Worm (Caenorhabditis elegans) whole organism, young adult: ENCODE measurements around the gene fntb-1.

Experiments used
- B0261.1 ChIP-seq: sonication (generic microtip); optimal IDR thresholded peaks from 2 replicates; lab custom pipeline; 2016; ENCODE audit warnings: mild to moderate bottlenecking, missing genetic modification characterization, moderate library complexity, missing compliant biosample characterization
- B0336.3 ChIP-seq: fragments of 200-800 bp; sonication (Bioruptor generic); IDR thresholded peaks from 2 replicates; pipeline ENCODE4 v1.3.6; 2022; ENCODE audit warnings: missing genetic modification characterization, missing compliant biosample characterization
- D2030.7 ChIP-seq: fragments of 200-800 bp; sonication (Bioruptor generic); IDR thresholded peaks from 2 replicates; pipeline ENCODE4 v1.3.6; 2022; ENCODE audit warnings: missing genetic modification reagents, missing genetic modification characterization, missing compliant biosample characterization
- F10E7.11 ChIP-seq: sonication (generic microtip); optimal IDR thresholded peaks from 2 replicates; lab custom pipeline; 2017; ENCODE audit warnings: mild to moderate bottlenecking, missing genetic modification characterization, moderate library complexity, missing compliant biosample characterization
- F37B4.10 ChIP-seq: fragments of 200-800 bp; sonication (Bioruptor generic); IDR thresholded peaks from 2 replicates; pipeline ENCODE4 v1.3.6; 2022; ENCODE audit warnings: missing genetic modification characterization, missing compliant biosample characterization
- F49E8.2 ChIP-seq: sonication (generic microtip); optimal IDR thresholded peaks from 3 replicates; lab custom pipeline; 2017; ENCODE audit warnings: missing genetic modification characterization, mild to moderate bottlenecking, missing compliant biosample characterization, antibody characterized with exemption, moderate library complexity; ENCODE audit not compliant: insufficient read depth
- F55B11.4 ChIP-seq: sonication (generic microtip); optimal IDR thresholded peaks from 2 replicates; lab custom pipeline; 2016; ENCODE audit warnings: missing compliant biosample characterization, missing genetic modification characterization, borderline replicate concordance; ENCODE audit not compliant: insufficient read depth
- T26A5.8 ChIP-seq: sonication (generic microtip); optimal IDR thresholded peaks from 2 replicates; lab custom pipeline; 2016; ENCODE audit warnings: missing genetic modification characterization, missing compliant biosample characterization
- Y53F4B.3 ChIP-seq: fragments of 200-800 bp; sonication (Bioruptor generic); IDR thresholded peaks from 2 replicates; pipeline ENCODE4 v1.3.6; 2022; ENCODE audit warnings: missing genetic modification reagents, missing genetic modification characterization, missing compliant biosample characterization
- Y53G8AR.9 ChIP-seq: fragments of 200-800 bp; sonication (Bioruptor generic); conservative IDR thresholded peaks from 2 replicates; pipeline ENCODE4 v1.3.6; 2022; ENCODE audit warnings: missing genetic modification reagents, missing genetic modification characterization, missing compliant biosample characterization
- Y56A3A.18 ChIP-seq: fragments of 200-800 bp; sonication (Bioruptor generic); IDR thresholded peaks from 2 replicates; pipeline ENCODE4 v1.3.6; 2022; ENCODE audit warnings: missing genetic modification reagents, missing genetic modification characterization, missing compliant biosample characterization
- Y79H2A.3 ChIP-seq: fragments of 200-800 bp; sonication (Bioruptor generic); conservative IDR thresholded peaks from 2 replicates; pipeline ENCODE4 v1.3.6; 2022; ENCODE audit warnings: missing genetic modification reagents, missing genetic modification characterization, missing compliant biosample characterization
- ZK185.1 ChIP-seq: sonication (generic microtip); optimal IDR thresholded peaks from 2 replicates; lab custom pipeline; 2016; ENCODE audit warnings: mild to moderate bottlenecking, missing genetic modification characterization, missing compliant biosample characterization; ENCODE audit not compliant: poor library complexity, severe bottlenecking
- attf-6 ChIP-seq: fragments of 200-800 bp; sonication (Bioruptor generic); IDR thresholded peaks from 2 replicates; pipeline ENCODE4 v1.3.6; 2022; ENCODE audit warnings: missing genetic modification reagents, missing genetic modification characterization, missing compliant biosample characterization
- bed-2 ChIP-seq: fragments of 200-800 bp; sonication (Bioruptor generic); IDR thresholded peaks from 2 replicates; pipeline ENCODE4 v1.3.6; 2022; ENCODE audit warnings: missing genetic modification reagents, missing genetic modification characterization, missing compliant biosample characterization
- dpff-1 ChIP-seq: sonication (generic microtip); optimal IDR thresholded peaks from 2 replicates; lab custom pipeline; 2017; ENCODE audit warnings: mild to moderate bottlenecking, missing genetic modification characterization, missing compliant biosample characterization
- egrh-3 ChIP-seq: fragments of 200-800 bp; sonication (Bioruptor generic); IDR thresholded peaks from 2 replicates; pipeline ENCODE4 v1.3.6; 2022; ENCODE audit warnings: missing genetic modification reagents, missing genetic modification characterization, missing compliant biosample characterization
- ekl-4 ChIP-seq: fragments of 200-800 bp; sonication (Bioruptor generic); IDR thresholded peaks from 2 replicates; pipeline ENCODE4 v1.3.6; 2022; ENCODE audit warnings: missing genetic modification reagents, missing genetic modification characterization, missing compliant biosample characterization
- ets-4 ChIP-seq: fragments of 200-800 bp; sonication (Bioruptor generic); optimal IDR thresholded peaks from 2 replicates; lab custom pipeline; 2018; ENCODE audit warnings: mild to moderate bottlenecking, missing genetic modification characterization, missing compliant biosample characterization
- gei-17 ChIP-seq: fragments of 200-800 bp; sonication (Bioruptor generic); optimal IDR thresholded peaks from 2 replicates; lab custom pipeline; 2018; ENCODE audit warnings: mild to moderate bottlenecking, missing genetic modification characterization, missing compliant biosample characterization
- him-1 ChIP-seq: sonication (generic microtip); optimal IDR thresholded peaks from 2 replicates; lab custom pipeline; 2016; ENCODE audit warnings: missing genotype, missing genetic modification reagents, missing genetic modification characterization, missing compliant biosample characterization
- hmg-1.2 ChIP-seq: fragments of 200-800 bp; sonication (Bioruptor generic); IDR thresholded peaks from 2 replicates; pipeline ENCODE4 v1.3.6; 2022; ENCODE audit warnings: missing genetic modification reagents, missing genetic modification characterization, missing compliant biosample characterization
- let-526 ChIP-seq: fragments of 200-800 bp; sonication (Bioruptor generic); IDR thresholded peaks from 2 replicates; pipeline ENCODE4 v1.3.6; 2022; ENCODE audit warnings: missing genetic modification reagents, missing genetic modification characterization, missing compliant biosample characterization
- lin-40 ChIP-seq: sonication (generic microtip); optimal IDR thresholded peaks from 2 replicates; lab custom pipeline; 2016; ENCODE audit warnings: missing genetic modification characterization, mild to moderate bottlenecking, missing compliant biosample characterization, missing genotype, missing genetic modification reagents
- lin-54 ChIP-seq: fragments of 200-800 bp; sonication (Bioruptor generic); optimal IDR thresholded peaks from 2 replicates; lab custom pipeline; 2018; ENCODE audit warnings: mild to moderate bottlenecking, missing genetic modification characterization, missing compliant biosample characterization
- lir-1 ChIP-seq: fragments of 200-800 bp; sonication (Bioruptor generic); conservative IDR thresholded peaks from 2 replicates; pipeline ENCODE4 v1.3.6; 2022; ENCODE audit warnings: missing genetic modification reagents, missing genetic modification characterization, missing compliant biosample characterization
- madf-6 ChIP-seq: fragments of 200-800 bp; sonication (Bioruptor generic); IDR thresholded peaks from 2 replicates; pipeline ENCODE4 v1.3.6; 2022; ENCODE audit warnings: missing genetic modification reagents, missing genetic modification characterization, missing compliant biosample characterization
- mcd-1 ChIP-seq: fragments of 200-800 bp; sonication (Bioruptor generic); IDR thresholded peaks from 2 replicates; pipeline ENCODE4 v1.3.6; 2022; ENCODE audit warnings: missing genetic modification reagents, missing genetic modification characterization, missing compliant biosample characterization
- nfyb-1 ChIP-seq: fragments of 200-800 bp; sonication (Bioruptor generic); IDR thresholded peaks from 2 replicates; pipeline ENCODE4 v1.3.6; 2022; ENCODE audit warnings: missing genetic modification reagents, missing genetic modification characterization, missing compliant biosample characterization
- pbrm-1 ChIP-seq: fragments of 200-800 bp; sonication (Bioruptor generic); IDR thresholded peaks from 2 replicates; pipeline ENCODE4 v1.3.6; 2022; ENCODE audit warnings: missing genetic modification reagents, missing genetic modification characterization, missing compliant biosample characterization
- rec-8 ChIP-seq, 2 experiments: sonication (generic microtip); optimal IDR thresholded peaks; 2 replicates each; lab custom pipeline; 2016; ENCODE audit warnings: mild to moderate bottlenecking in 2 of 2, missing genetic modification characterization in 2 of 2, missing genetic modification reagents in 2 of 2, missing genotype in 2 of 2, missing biosample characterization in 1 of 2, missing compliant biosample characterization in 1 of 2, moderate library complexity in 1 of 2
- repo-1 ChIP-seq: sonication (generic microtip); optimal IDR thresholded peaks from 2 replicates; lab custom pipeline; 2017; ENCODE audit warnings: mild to moderate bottlenecking, missing genetic modification characterization, missing compliant biosample characterization
- snpc-1.1 ChIP-seq: sonication (generic microtip); optimal IDR thresholded peaks from 2 replicates; lab custom pipeline; 2017; ENCODE audit warnings: missing genetic modification characterization, mild to moderate bottlenecking, missing compliant biosample characterization, antibody characterized with exemption, moderate library complexity, missing genotype, missing genetic modification reagents; ENCODE audit not compliant: insufficient read depth
- snpc-1.3 ChIP-seq: sonication (generic microtip); optimal IDR thresholded peaks from 2 replicates; lab custom pipeline; 2017; ENCODE audit warnings: missing genetic modification characterization, mild to moderate bottlenecking, missing compliant biosample characterization, antibody characterized with exemption, moderate library complexity, missing genotype, missing genetic modification reagents; ENCODE audit not compliant: insufficient read depth
- somi-1 ChIP-seq: fragments of 200-800 bp; sonication (Bioruptor generic); optimal IDR thresholded peaks from 2 replicates; lab custom pipeline; 2018; ENCODE audit warnings: mild to moderate bottlenecking, missing genetic modification characterization, missing compliant biosample characterization
- unc-130 ChIP-seq: sonication (generic microtip); optimal IDR thresholded peaks from 2 replicates; lab custom pipeline; 2016; ENCODE audit warnings: missing genetic modification reagents, missing genetic modification characterization, missing compliant biosample characterization
- ztf-18 ChIP-seq: sonication (generic microtip); optimal IDR thresholded peaks from 2 replicates; lab custom pipeline; 2016; ENCODE audit warnings: missing genotype, mild to moderate bottlenecking, missing genetic modification characterization, missing compliant biosample characterization
- ztf-6 ChIP-seq: fragments of 200-800 bp; sonication (Bioruptor generic); IDR thresholded peaks from 2 replicates; pipeline ENCODE4 v1.3.6; 2022; ENCODE audit warnings: missing genetic modification reagents, missing genetic modification characterization, missing compliant biosample characterization

fntb-1 gene

DNA sequence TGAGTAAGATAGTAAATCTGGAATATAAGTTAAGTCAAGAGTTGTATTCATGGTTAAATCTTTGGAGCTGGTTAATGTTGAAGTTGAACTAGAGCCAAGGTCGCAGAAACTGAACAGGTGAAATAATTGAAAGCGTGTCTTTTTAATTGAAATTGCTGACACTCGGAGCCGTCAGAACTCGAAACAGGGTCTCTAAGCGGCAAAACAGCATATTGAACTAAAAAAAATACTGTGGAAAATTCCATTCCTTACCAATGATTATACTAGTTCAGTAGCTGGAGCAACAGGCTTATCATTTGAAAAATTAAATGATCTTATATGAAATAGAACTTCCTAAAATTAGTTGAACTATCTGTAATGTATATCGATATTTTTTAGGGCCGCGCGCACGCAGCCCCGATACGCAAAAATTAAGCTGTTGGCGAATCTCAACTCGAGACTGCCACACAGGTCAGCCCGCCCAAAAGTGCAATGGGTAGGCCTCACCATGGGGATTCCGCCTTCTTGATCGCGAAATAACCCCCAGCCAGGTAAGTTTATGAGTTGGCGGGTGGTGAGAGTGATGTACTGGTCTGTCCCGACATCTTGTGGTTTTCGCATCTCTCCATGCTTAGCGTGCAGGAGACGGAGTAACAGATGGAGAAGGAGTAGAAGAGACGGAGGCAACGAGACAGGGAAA, 20.9 kb downstream of the fntb-1 start, which contains the start of gene srz-97 (continued):
- peak; percentile 48; the same call in 1 of the 2 replicates for TF ChIP-seq Y56A3A.18
- peak; percentile 65 for TF ChIP-seq nfyb-1
- TF ChIP-seq F55B11.4, result no peak
- TF ChIP-seq F37B4.10 (GFP tag; lab: Robert Waterston, UW), result 0 out of 2 replicates have a peak, but pooled peaks have one; percentile 73
- no peak for TF ChIP-seq unc-130 (GFP tag; lab: Kevin White, UChicago)
- 0 out of 2 replicates have a peak, but pooled peaks have one; percentile 42 for TF ChIP-seq Y79H2A.3
- TF ChIP-seq bed-2 (GFP tag; lab: Robert Waterston, UW), result peak; percentile 37; the same call in 1 of the 2 replicates
- TF ChIP-seq Y53G8AR.9, result 0 out of 2 replicates have a peak, but pooled peaks have one; percentile 61
- TF ChIP-seq let-526 (GFP tag; lab: Robert Waterston, UW), result no peak
- TF ChIP-seq egrh-3 (GFP tag; lab: Robert Waterston, UW), result 0 out of 2 replicates have a peak, but pooled peaks have one; percentile 31
- TF ChIP-seq ZK185.1 (tag; lab: Kevin White, UChicago), result peak; percentile 13
- peak; percentile 79 for TF ChIP-seq him-1 (tag; lab: Kevin White, UChicago)
- peak; percentile 13 for TF ChIP-seq lin-54 (GFP tag; lab: Kevin White, UChicago)
- TF ChIP-seq B0261.1, result peak; percentile 17
- TF ChIP-seq madf-6, result peak; percentile 83
- TF ChIP-seq Y53F4B.3 (GFP tag; lab: Robert Waterston, UW), result no peak
- TF ChIP-seq hmg-1.2, result peak; percentile 93
- no peak for TF ChIP-seq lir-1
- no peak for TF ChIP-seq F10E7.11 (tag; lab: Kevin White, UChicago)
- peak; percentile 75 for TF ChIP-seq D2030.7 (GFP tag; lab: Robert Waterston, UW)
- no peak for TF ChIP-seq repo-1 (tag; lab: Kevin White, UChicago)
- no peak for TF ChIP-seq dpff-1 (tag; lab: Kevin White, UChicago)
- TF ChIP-seq mcd-1 (GFP tag; lab: Robert Waterston, UW), result peak; percentile 74
- TF ChIP-seq T26A5.8 (tag; lab: Kevin White, UChicago), result no peak
- peak; percentile 39 for TF ChIP-seq snpc-1.3
- TF ChIP-seq F49E8.2 (tag; lab: Kevin White, UChicago), result peak; percentile 65
- TF ChIP-seq, all 124 proteins: peak for 45

DNA sequence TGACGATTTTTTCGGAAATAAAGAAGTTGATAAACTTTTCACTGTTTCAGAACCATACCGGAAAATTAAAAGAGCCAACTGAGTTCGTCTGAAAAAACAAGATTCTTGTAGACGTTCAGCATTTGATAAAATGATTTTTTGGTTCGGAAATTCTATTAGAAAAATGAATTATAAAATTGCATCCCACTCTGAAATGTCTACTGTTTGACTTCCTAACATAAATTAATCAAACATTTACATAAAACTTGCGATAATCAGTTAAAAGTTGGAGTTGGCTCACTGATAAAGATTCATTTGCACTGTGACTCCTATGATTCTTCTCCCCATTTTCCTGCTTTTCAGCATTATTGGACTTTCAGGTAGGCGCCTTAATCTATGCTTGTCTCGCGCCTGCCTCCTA, 21.5 kb downstream of the fntb-1 start, which contains the start of gene clec-57:
TSS of gene clec-57 (plus strand) at position 301 of the 400 bp plus-strand sequence.
- no peak for TF ChIP-seq ztf-18 (tag; lab: Kevin White, UChicago)
- TF ChIP-seq rec-8 (tag; optimal IDR thresholded peaks at IDR 0.05; lab: Kevin White, UChicago), result no peak
- no peak for TF ChIP-seq let-526 (GFP tag; lab: Robert Waterston, UW)
- no peak for TF ChIP-seq somi-1
- TF ChIP-seq attf-6 (GFP tag; lab: Robert Waterston, UW), result no peak
- no peak for TF ChIP-seq gei-17 (GFP tag; lab: Kevin White, UChicago)
- TF ChIP-seq F55B11.4, result no peak
- no peak for TF ChIP-seq ekl-4 (GFP tag; lab: Robert Waterston, UW)
- TF ChIP-seq madf-6, result no peak
- no peak for TF ChIP-seq ZK185.1 (tag; lab: Kevin White, UChicago)
- TF ChIP-seq ztf-6 (GFP tag; lab: Robert Waterston, UW), result no peak
- TF ChIP-seq mcd-1 (GFP tag; lab: Robert Waterston, UW), result no peak
- TF ChIP-seq lin-40, result no peak
- TF ChIP-seq snpc-1.1 (tag; lab: Kevin White, UChicago), result no peak
- no peak for TF ChIP-seq ets-4 (GFP tag; lab: Kevin White, UChicago)
- TF ChIP-seq Y79H2A.3, result no peak
- no peak for TF ChIP-seq pbrm-1
- TF ChIP-seq B0336.3 (GFP tag; lab: Robert Waterston, UW), result no peak
- TF ChIP-seq, all 124 proteins: peak for 0
